Fruit fly (Drosophila melanogaster): ENCODE results near the gene CG4598.

The CG4598 gene

dm6 chr2L:9919949-9920348, 1.5 kb downstream of the CG4598 start, which contains the start of gene CG4594 (continued):
- no peak for TF ChIP-seq HmgD (GFP tag; optimal IDR thresholded peaks at IDR 0.05)
- no peak for TF ChIP-seq CG3065 (GFP tag; optimal IDR thresholded peaks at IDR 0.05)
- TF ChIP-seq CG17912 (GFP tag; optimal IDR thresholded peaks at IDR 0.05) = no peak
- TF ChIP-seq nmo (GFP tag; optimal IDR thresholded peaks at IDR 0.05) = no peak
- peak; percentile 17 for TF ChIP-seq pzg (GFP tag; optimal IDR thresholded peaks at IDR 0.05)
- TF ChIP-seq Drgx (GFP tag; IDR thresholded peaks at IDR 0.05) = no peak
- no peak for TF ChIP-seq HLH3B (GFP tag; IDR thresholded peaks at IDR 0.05)
- no peak for TF ChIP-seq CG1792 (GFP tag; optimal IDR thresholded peaks at IDR 0.05)
- TF ChIP-seq CG4617 (GFP tag; optimal IDR thresholded peaks at IDR 0.05; ENCODE audit: borderline replicate concordance) = no peak
- no peak for TF ChIP-seq E2f1 (GFP tag; IDR thresholded peaks at IDR 0.05)
- 0 out of 3 replicates have a peak, but pooled peaks have one; percentile 28 for TF ChIP-seq CG34224 (GFP tag; IDR thresholded peaks at IDR 0.05; ENCODE audit: partially characterized antibody)
- peak; percentile 69 for TF ChIP-seq Dp (GFP tag; optimal IDR thresholded peaks at IDR 0.05)
- no peak for TF ChIP-seq CG4282 (GFP tag; optimal IDR thresholded peaks at IDR 0.05)
- 0 out of 3 replicates have a peak, but pooled peaks have one; percentile 12 for TF ChIP-seq CG14860 (GFP tag; IDR thresholded peaks at IDR 0.05; ENCODE audit: partially characterized antibody)
- TF ChIP-seq CG7928 (GFP tag; optimal IDR thresholded peaks at IDR 0.05) = no peak
- no peak for TF ChIP-seq Hmx (GFP tag; optimal IDR thresholded peaks at IDR 0.05)
- TF ChIP-seq repo (GFP tag; optimal IDR thresholded peaks at IDR 0.05) = no peak
- TF ChIP-seq Gsc (GFP tag; IDR thresholded peaks at IDR 0.05) = no peak
- no peak for TF ChIP-seq Xrp1 (GFP tag; IDR thresholded peaks at IDR 0.05)
- TF ChIP-seq H15 (GFP tag; IDR thresholded peaks at IDR 0.05) = no peak
- peak; percentile 22 for TF ChIP-seq exex (tag; optimal IDR thresholded peaks at IDR 0.05)
- TF ChIP-seq CG1024 (GFP tag; IDR thresholded peaks at IDR 0.05) = no peak
- no peak for TF ChIP-seq seq (GFP tag; IDR thresholded peaks at IDR 0.05)
- peak; percentile 16; the same call in 1 of the 2 replicates for TF ChIP-seq tna (GFP tag; IDR thresholded peaks at IDR 0.05; ENCODE audit: partially characterized antibody)
- TF ChIP-seq CG7963 (GFP tag; IDR thresholded peaks at IDR 0.05; ENCODE audit: partially characterized antibody) = peak; percentile 13; the same call in 2 of the 3 replicates
- no peak for TF ChIP-seq Side (GFP tag; optimal IDR thresholded peaks at IDR 0.05)
- no peak for TF ChIP-seq CG15696 (tag; optimal IDR thresholded peaks at IDR 0.05)
- TF ChIP-seq HLH4C (GFP tag; IDR thresholded peaks at IDR 0.05; ENCODE audit: partially characterized antibody) = peak; percentile 23; the same call in 1 of the 3 replicates
- TF ChIP-seq Dref (GFP tag; IDR thresholded peaks at IDR 0.05) = peak; percentile 66
- TF ChIP-seq CG14014 (GFP tag; IDR thresholded peaks at IDR 0.05) = no peak
- no peak for TF ChIP-seq Bgb (GFP tag; IDR thresholded peaks at IDR 0.05; ENCODE audit: partially characterized antibody)
- peak; percentile 92 for TF ChIP-seq CG11560 (tag; IDR thresholded peaks at IDR 0.05)
- TF ChIP-seq nerfin-2 (GFP tag; IDR thresholded peaks at IDR 0.05; ENCODE audit: partially characterized antibody) = peak; percentile 41; the same call in 1 of the 2 replicates
- TF ChIP-seq Hsf (GFP tag; optimal IDR thresholded peaks at IDR 0.05) = no peak

dm6 chr2L:9921401-9921800, 3.0 kb downstream of the CG4598 start, which contains the start of gene CG4592:
Gene CG4592, plus strand, starts transcription at chr2L:9921633.
- peak; percentile 39; the same call in 1 of the 3 replicates for TF ChIP-seq CG11695 (GFP tag; IDR thresholded peaks at IDR 0.05)
- no peak for TF ChIP-seq CG7963 (GFP tag; IDR thresholded peaks at IDR 0.05; ENCODE audit: partially characterized antibody)
- peak; percentile 74 for TF ChIP-seq dysf (GFP tag; IDR thresholded peaks at IDR 0.05)
- TF ChIP-seq Pdp1 (GFP tag; optimal IDR thresholded peaks at IDR 0.05) = peak; percentile 60 to 71
- TF ChIP-seq croc (GFP tag; conservative IDR thresholded peaks at IDR 0.05) = no peak
- TF ChIP-seq lmd (GFP tag; IDR thresholded peaks at IDR 0.05) = peak; percentile 57; the same call in 1 of the 2 replicates
- TF ChIP-seq CG1529 (GFP tag; optimal IDR thresholded peaks at IDR 0.05) = no peak
- no peak for TF ChIP-seq CG9215 (GFP tag; IDR thresholded peaks at IDR 0.05)
- no peak for TF ChIP-seq Sin3A (optimal IDR thresholded peaks at IDR 0.05)
- TF ChIP-seq CG8290 (GFP tag; optimal IDR thresholded peaks at IDR 0.05) = no peak
- no peak for TF ChIP-seq CG8290 (tag; optimal IDR thresholded peaks at IDR 0.05)
- peak; percentile 33 for TF ChIP-seq mam (GFP tag; optimal IDR thresholded peaks at IDR 0.05)
- TF ChIP-seq peb (GFP tag; IDR thresholded peaks at IDR 0.05) = no peak
- TF ChIP-seq Antp (GFP tag; optimal IDR thresholded peaks at IDR 0.05) = peak; percentile 8
- TF ChIP-seq ftz-f1 (GFP tag; optimal IDR thresholded peaks at IDR 0.05) = peak; percentile 23
- peak; percentile 83 for TF ChIP-seq Drgx (GFP tag; IDR thresholded peaks at IDR 0.05)
- no peak for TF ChIP-seq CG1792 (GFP tag; optimal IDR thresholded peaks at IDR 0.05)
- peak; percentile 57 for TF ChIP-seq CG17385 (GFP tag; optimal IDR thresholded peaks at IDR 0.05)
- TF ChIP-seq CG4707 (GFP tag; optimal IDR thresholded peaks at IDR 0.05) = no peak
- TF ChIP-seq Hmr (GFP tag; optimal IDR thresholded peaks at IDR 0.05) = peak; percentile 67
- no peak for TF ChIP-seq C15 (GFP tag; IDR thresholded peaks at IDR 0.05)
- peak; percentile 25; the same call in 1 of the 2 replicates for TF ChIP-seq CG1024 (GFP tag; IDR thresholded peaks at IDR 0.05)

All from whole organism, embryonic.